Fruit fly (Drosophila melanogaster) whole organism, embryonic: Measurements from ENCODE around the gene Gr63a.

Experiments used
- Ada2b ChIP-seq: fragments of 200-800 bp; sonication (Bioruptor generic); IDR thresholded peaks from 2 replicates; pipeline ENCODE4 v1.3.6; 2022; ENCODE audit warnings: missing biosample characterization, missing genetic modification characterization
- B-H2 ChIP-seq: fragments of 200-800 bp; sonication (Bioruptor generic); optimal IDR thresholded peaks from 2 replicates; lab custom pipeline; 2018; ENCODE audit warnings: missing biosample characterization, mild to moderate bottlenecking, missing genetic modification characterization
- CG10654 ChIP-seq: fragments of 200-800 bp; sonication (Bioruptor generic); optimal IDR thresholded peaks from 2 replicates; lab custom pipeline; 2016; ENCODE audit warnings: missing biosample characterization, missing genetic modification characterization
- CG11456 ChIP-seq: fragments of 200-800 bp; sonication (Bioruptor generic); IDR thresholded peaks from 3 replicates; pipeline ENCODE4 v1.3.6; 2022; ENCODE audit warnings: missing biosample characterization, missing genetic modification characterization
- CG11723 ChIP-seq: fragments of 200-800 bp; sonication (Bioruptor generic); optimal IDR thresholded peaks from 2 replicates; lab custom pipeline; 2017; ENCODE audit warnings: missing biosample characterization, mild to moderate bottlenecking, missing genetic modification characterization
- CG1233 ChIP-seq: fragments of 200-800 bp; sonication (Bioruptor generic); optimal IDR thresholded peaks from 4 replicates; lab custom pipeline; 2018; ENCODE audit warnings: missing biosample characterization, mild to moderate bottlenecking, missing genetic modification characterization
- CG14667 ChIP-seq: fragments of 200-800 bp; sonication (Bioruptor generic); IDR thresholded peaks from 2 replicates; pipeline ENCODE4 v1.3.6; 2022; ENCODE audit warnings: missing biosample characterization, missing genetic modification characterization
- CG15601 ChIP-seq: fragments of 200-800 bp; sonication (Bioruptor generic); optimal IDR thresholded peaks from 3 replicates; lab custom pipeline; 2019; ENCODE audit warnings: missing biosample characterization, mild to moderate bottlenecking, missing genetic modification characterization, moderate library complexity
- CG16813 ChIP-seq: fragments of 200-800 bp; sonication (Bioruptor generic); IDR thresholded peaks from 3 replicates; pipeline ENCODE4 v1.3.6; 2022; ENCODE audit warnings: missing biosample characterization, missing genetic modification characterization; ENCODE audit not compliant: partially characterized antibody
- CG16863 ChIP-seq: fragments of 200-800 bp; sonication (Bioruptor generic); optimal IDR thresholded peaks from 3 replicates; lab custom pipeline; 2016; ENCODE audit warnings: missing biosample characterization, missing genetic modification characterization
- CG2199 ChIP-seq: fragments of 200-800 bp; sonication (Bioruptor generic); IDR thresholded peaks from 3 replicates; pipeline ENCODE4 v1.3.6; 2022; ENCODE audit warnings: missing biosample characterization, missing genetic modification characterization
- CG3407 ChIP-seq: fragments of 200-800 bp; sonication (Bioruptor generic); optimal IDR thresholded peaks from 2 replicates; lab custom pipeline; 2018; ENCODE audit warnings: missing biosample characterization, mild to moderate bottlenecking, missing genetic modification characterization
- CG34224 ChIP-seq: fragments of 200-800 bp; sonication (Bioruptor generic); IDR thresholded peaks from 3 replicates; pipeline ENCODE4 v1.3.6; 2022; ENCODE audit warnings: missing biosample characterization, missing genetic modification characterization; ENCODE audit not compliant: partially characterized antibody
- CG4328 ChIP-seq: fragments of 200-800 bp; sonication (Bioruptor generic); optimal IDR thresholded peaks from 3 replicates; lab custom pipeline; 2017; ENCODE audit warnings: missing biosample characterization, missing genetic modification reagents, missing genetic modification characterization
- CG5953 ChIP-seq: fragments of 200-800 bp; sonication (Bioruptor generic); IDR thresholded peaks from 2 replicates; pipeline ENCODE4 v1.3.6; 2022; ENCODE audit warnings: missing biosample characterization, missing genetic modification characterization
- CG6813 ChIP-seq: fragments of 200-800 bp; sonication (Bioruptor generic); optimal IDR thresholded peaks from 2 replicates; lab custom pipeline; 2017; ENCODE audit warnings: missing biosample characterization, missing genetic modification characterization, mild to moderate bottlenecking, moderate library complexity, missing genetic modification reagents
- CG8359 ChIP-seq: fragments of 200-800 bp; sonication (Bioruptor generic); optimal IDR thresholded peaks from 2 replicates; lab custom pipeline; 2017; ENCODE audit warnings: missing biosample characterization, mild to moderate bottlenecking, missing genetic modification characterization, borderline replicate concordance
- CG8388 ChIP-seq: fragments of 200-800 bp; sonication (Bioruptor generic); optimal IDR thresholded peaks from 2 replicates; lab custom pipeline; 2019; ENCODE audit warnings: missing biosample characterization, mild to moderate bottlenecking, missing genetic modification characterization, moderate library complexity
- CG8478 ChIP-seq: fragments of >200 bp; optimal IDR thresholded peaks from 2 replicates; lab custom pipeline; 2018
- CG8944 ChIP-seq: fragments of 200-800 bp; sonication (Bioruptor generic); optimal IDR thresholded peaks from 3 replicates; lab custom pipeline; 2016; ENCODE audit warnings: missing biosample characterization, missing genetic modification characterization
- CTCF ChIP-seq: fragments of 200-800 bp; sonication (Bioruptor generic); optimal IDR thresholded peaks from 2 replicates; lab custom pipeline; 2017; ENCODE audit warnings: missing biosample characterization, mild to moderate bottlenecking, missing genetic modification characterization, moderate library complexity
- Camta ChIP-seq: fragments of 200-800 bp; sonication (Bioruptor generic); optimal IDR thresholded peaks from 2 replicates; lab custom pipeline; 2016; ENCODE audit warnings: missing biosample characterization, missing genetic modification characterization
- H2.0 ChIP-seq: fragments of 200-800 bp; sonication (Bioruptor generic); IDR thresholded peaks from 2 replicates; pipeline ENCODE4 v1.3.6; 2022; ENCODE audit warnings: missing biosample characterization, missing genetic modification characterization
- Hmx ChIP-seq: fragments of 200-800 bp; sonication (Bioruptor generic); optimal IDR thresholded peaks from 2 replicates; lab custom pipeline; 2016; ENCODE audit warnings: missing biosample characterization, missing genetic modification characterization
- Hsf ChIP-seq: fragments of 200-800 bp; sonication (Bioruptor generic); optimal IDR thresholded peaks from 3 replicates; lab custom pipeline; 2016; ENCODE audit warnings: missing biosample characterization, missing genetic modification characterization
- Myb ChIP-seq: fragments of 200-800 bp; sonication (Bioruptor generic); optimal IDR thresholded peaks from 2 replicates; lab custom pipeline; 2016; ENCODE audit warnings: missing biosample characterization, missing genetic modification characterization
- NK7.1 ChIP-seq: fragments of 200-800 bp; sonication (Bioruptor generic); optimal IDR thresholded peaks from 3 replicates; lab custom pipeline; 2016; ENCODE audit warnings: missing biosample characterization, missing genetic modification characterization
- NfI ChIP-seq: fragments of 200-800 bp; sonication (Bioruptor generic); optimal IDR thresholded peaks from 3 replicates; lab custom pipeline; 2018; ENCODE audit warnings: missing biosample characterization, mild to moderate bottlenecking, missing genetic modification characterization, moderate library complexity
- Oaz ChIP-seq: fragments of 200-800 bp; sonication (Bioruptor generic); IDR thresholded peaks from 2 replicates; pipeline ENCODE4 v1.3.6; 2022; ENCODE audit warnings: missing biosample characterization, missing genetic modification characterization
- Optix ChIP-seq: fragments of 200-800 bp; sonication (Bioruptor generic); IDR thresholded peaks from 3 replicates; pipeline ENCODE4 v1.3.6; 2022; ENCODE audit warnings: missing biosample characterization, missing genetic modification characterization
- Side ChIP-seq: fragments of 200-800 bp; sonication (Bioruptor generic); optimal IDR thresholded peaks from 2 replicates; lab custom pipeline; 2016; ENCODE audit warnings: missing biosample characterization, missing genetic modification characterization
- ase ChIP-seq: fragments of 200-800 bp; sonication (Bioruptor generic); IDR thresholded peaks from 3 replicates; pipeline ENCODE4 v1.3.6; 2022; ENCODE audit warnings: missing biosample characterization, missing genetic modification characterization
- ato ChIP-seq: fragments of 200-800 bp; sonication (Bioruptor generic); IDR thresholded peaks from 2 replicates; pipeline ENCODE4 v1.3.6; 2022; ENCODE audit warnings: missing biosample characterization, missing genetic modification characterization; ENCODE audit not compliant: partially characterized antibody
- caup ChIP-seq: fragments of 200-800 bp; sonication (Bioruptor generic); optimal IDR thresholded peaks from 3 replicates; lab custom pipeline; 2017; ENCODE audit warnings: missing biosample characterization, mild to moderate bottlenecking, missing genetic modification characterization, moderate library complexity; ENCODE audit not compliant: severe bottlenecking
- croc ChIP-seq: fragments of 200-800 bp; sonication (Bioruptor generic); conservative IDR thresholded peaks from 3 replicates; pipeline ENCODE4 v1.3.6; 2022; ENCODE audit warnings: missing biosample characterization, missing genetic modification characterization
- dati ChIP-seq: fragments of 200-800 bp; sonication (Bioruptor generic); IDR thresholded peaks from 2 replicates; pipeline ENCODE4 v1.3.6; 2022; ENCODE audit warnings: missing biosample characterization, missing genetic modification characterization
- disco-r ChIP-seq: fragments of 200-800 bp; sonication (Bioruptor generic); optimal IDR thresholded peaks from 2 replicates; lab custom pipeline; 2016; ENCODE audit warnings: missing biosample characterization, missing genetic modification characterization
- gsb ChIP-seq: fragments of 200-800 bp; sonication (Bioruptor generic); IDR thresholded peaks from 2 replicates; pipeline ENCODE4 v1.3.6; 2022; ENCODE audit warnings: missing biosample characterization, missing genetic modification characterization
- insv ChIP-seq, 2 experiments: fragments of 200-800 bp; sonication (Bioruptor generic); optimal IDR thresholded peaks; 3 replicates each; lab custom pipeline; 2016 to 2018; ENCODE audit warnings: missing biosample characterization in 2 of 2, missing genetic modification characterization in 2 of 2
- lov ChIP-seq, 2 experiments: fragments of 200-800 bp in 1 of 2; fragments of >200 bp in 1 of 2; sonication (Bioruptor generic) in 1 of 2; IDR thresholded peaks in 1 of 2; optimal IDR thresholded peaks in 1 of 2; 2 replicates in 1 of 2; 3 replicates in 1 of 2; pipeline versions ENCODE4 v1.3.6 to Lab custom; 2017 to 2022; ENCODE audit warnings: missing biosample characterization in 1 of 2, missing genetic modification characterization in 1 of 2
- maf-S ChIP-seq: fragments of 200-800 bp; sonication (Bioruptor generic); optimal IDR thresholded peaks from 2 replicates; lab custom pipeline; 2016; ENCODE audit warnings: missing biosample characterization, missing genetic modification characterization
- nerfin-2 ChIP-seq: fragments of 200-800 bp; sonication (Bioruptor generic); IDR thresholded peaks from 2 replicates; pipeline ENCODE4 v1.3.6; 2022; ENCODE audit warnings: missing biosample characterization, missing genetic modification characterization; ENCODE audit not compliant: partially characterized antibody
- pb ChIP-seq: fragments of 200-800 bp; sonication (Bioruptor generic); optimal IDR thresholded peaks from 3 replicates; lab custom pipeline; 2016; ENCODE audit warnings: missing biosample characterization, missing genetic modification characterization
- pho ChIP-seq: fragments of 200-800 bp; sonication (Bioruptor generic); optimal IDR thresholded peaks from 2 replicates; lab custom pipeline; 2016; ENCODE audit warnings: missing biosample characterization, missing genetic modification characterization
- ranshi ChIP-seq: fragments of 200-800 bp; sonication (Bioruptor generic); IDR thresholded peaks from 2 replicates; pipeline ENCODE4 v1.3.6; 2022; ENCODE audit warnings: missing biosample characterization, missing genetic modification characterization
- rib ChIP-seq: fragments of 200-800 bp; sonication (Bioruptor generic); IDR thresholded peaks from 2 replicates; pipeline ENCODE4 v1.3.6; 2022; ENCODE audit warnings: missing biosample characterization, missing genetic modification characterization
- tin ChIP-seq: fragments of 200-800 bp; sonication (Bioruptor generic); optimal IDR thresholded peaks from 3 replicates; lab custom pipeline; 2016; ENCODE audit warnings: missing biosample characterization, missing genetic modification characterization
- tio ChIP-seq: fragments of 200-800 bp; sonication (Bioruptor generic); optimal IDR thresholded peaks from 2 replicates; lab custom pipeline; 2017; ENCODE audit warnings: missing biosample characterization, missing genetic modification characterization, inconsistent platforms
- vfl ChIP-seq: fragments of 200-800 bp; sonication (Bioruptor generic); optimal IDR thresholded peaks from 2 replicates; lab custom pipeline; 2016; ENCODE audit warnings: missing biosample characterization, missing genetic modification characterization

Gene Gr63a

dm6 chr3L:3928205-3928942 lies 32.0 kb upstream of the Gr63a start (continued):
- TF ChIP-seq CG8359 (GFP tag; lab: Kevin White, UChicago) = no peak
- no peak for TF ChIP-seq nerfin-2 (GFP tag; lab: Robert Waterston, UW)
- TF ChIP-seq CTCF (GFP tag; lab: Kevin White, UChicago) = no peak
- TF ChIP-seq rib (GFP tag; lab: Robert Waterston, UW) = peak; percentile 94
- no peak for TF ChIP-seq CG34224
- peak; percentile 77; the same call in 2 of the 3 replicates for TF ChIP-seq Optix
- peak; percentile 95 for TF ChIP-seq B-H2 (GFP tag; lab: Kevin White, UChicago)
- peak; percentile 81 for TF ChIP-seq gsb
- TF ChIP-seq CG16863 (GFP tag; lab: Kevin White, UChicago) = peak; percentile 83
- peak; percentile 94 for TF ChIP-seq pho
- TF ChIP-seq pb = peak; percentile 41
- peak; percentile 88 for TF ChIP-seq Hsf (GFP tag; lab: Kevin White, UChicago)
- peak; percentile 58 for TF ChIP-seq CG15601 (tag; lab: Kevin White, UChicago)
- peak; percentile 55 for TF ChIP-seq NK7.1 (GFP tag; lab: Kevin White, UChicago)
- TF ChIP-seq ato (GFP tag; lab: Robert Waterston, UW) = no peak
- TF ChIP-seq CG16813 (GFP tag; lab: Robert Waterston, UW) = no peak
- peak; percentile 39 for TF ChIP-seq vfl (GFP tag; lab: Kevin White, UChicago)
- TF ChIP-seq H2.0 (GFP tag; lab: Robert Waterston, UW) = peak; percentile 80
- TF ChIP-seq CG8944 = peak; percentile 86
- TF ChIP-seq Oaz (GFP tag; lab: Robert Waterston, UW) = peak; percentile 86
- TF ChIP-seq croc = peak; percentile 27; the same call in 1 of the 3 replicates
- TF ChIP-seq dati (GFP tag; lab: Robert Waterston, UW) = peak; percentile 47; the same call in 1 of the 2 replicates
- peak; percentile 73 for TF ChIP-seq CG11723
- TF ChIP-seq Hmx (GFP tag; lab: Kevin White, UChicago) = peak; percentile 57
- peak; percentile 32 for TF ChIP-seq CG3407 (GFP tag; lab: Kevin White, UChicago)
- TF ChIP-seq disco-r (GFP tag; lab: Kevin White, UChicago) = peak; percentile 67
- no peak for TF ChIP-seq lov (optimal IDR thresholded peaks at IDR 0.05; lab: Kevin White, UChicago)
- TF ChIP-seq lov (GFP tag; IDR thresholded peaks at IDR 0.05; lab: Robert Waterston, UW) = no peak
- TF ChIP-seq tio (GFP tag; lab: Kevin White, UChicago) = peak; percentile 79
- TF ChIP-seq ranshi (GFP tag; lab: Robert Waterston, UW) = peak; percentile 85
- peak; percentile 73 for TF ChIP-seq CG14667 (GFP tag; lab: Robert Waterston, UW)
- peak; percentile 84 for TF ChIP-seq Side
- TF ChIP-seq CG10654 (GFP tag; lab: Kevin White, UChicago) = peak; percentile 52
- no peak for TF ChIP-seq CG2199 (GFP tag; lab: Robert Waterston, UW)
- TF ChIP-seq Camta (GFP tag; lab: Kevin White, UChicago) = peak; percentile 68
- TF ChIP-seq Myb (GFP tag; lab: Kevin White, UChicago) = peak; percentile 73
- TF ChIP-seq CG8478 = no peak
- peak; percentile 90 for TF ChIP-seq CG11456 (GFP tag; lab: Robert Waterston, UW)
- peak; percentile 85 for TF ChIP-seq Ada2b (GFP tag; lab: Robert Waterston, UW)
- peak; percentile 92 for TF ChIP-seq NfI (GFP tag; lab: Kevin White, UChicago)
- peak; percentile 83 for TF ChIP-seq CG1233
- peak; percentile 69 for TF ChIP-seq CG4328 (GFP tag; lab: Kevin White, UChicago)
- TF ChIP-seq CG5953 = peak; percentile 66; the same call in 1 of the 2 replicates
- TF ChIP-seq insv (GFP tag; optimal IDR thresholded peaks at IDR 0.05; lab: Kevin White, UChicago) = peak in 1 of 2 experiments; percentile 29
- peak; percentile 76; the same call in 1 of the 3 replicates for TF ChIP-seq ase (GFP tag; lab: Robert Waterston, UW)
- peak; percentile 93 for TF ChIP-seq caup (GFP tag; lab: Kevin White, UChicago)
- TF ChIP-seq CG6813 (GFP tag; lab: Kevin White, UChicago) = peak; percentile 77
- TF ChIP-seq maf-S (GFP tag; lab: Kevin White, UChicago) = peak; percentile 85
- TF ChIP-seq CG8388 (GFP tag; lab: Kevin White, UChicago) = peak; percentile 56
- TF ChIP-seq tin (GFP tag; lab: Kevin White, UChicago) = peak; percentile 69
